Fruit fly (Drosophila melanogaster) whole organism, pupa: ENCODE measurements around the gene CG13917.

Experiments used
- CG10348 ChIP-seq: fragments of 200-800 bp; sonication (Bioruptor generic); IDR thresholded peaks from 2 replicates; pipeline ENCODE4 v1.3.6; 2022; ENCODE audit warnings: missing biosample characterization, missing genetic modification characterization
- CG12605 ChIP-seq: fragments of 200-800 bp; sonication (Bioruptor generic); IDR thresholded peaks from 2 replicates; pipeline ENCODE4 v1.3.6; 2022; ENCODE audit warnings: missing biosample characterization, missing genetic modification characterization
- CG14655 ChIP-seq: fragments of 200-800 bp; sonication (Bioruptor generic); optimal IDR thresholded peaks from 3 replicates; lab custom pipeline; 2017; ENCODE audit warnings: mild to moderate bottlenecking, missing biosample characterization, missing genetic modification reagents, missing genetic modification characterization
- CG32121 ChIP-seq: fragments of 200-800 bp; sonication (Bioruptor generic); IDR thresholded peaks from 2 replicates; pipeline ENCODE4 v1.3.6; 2022; ENCODE audit warnings: missing biosample characterization, missing genetic modification characterization
- CG34367 ChIP-seq: fragments of 200-800 bp; sonication (Bioruptor generic); optimal IDR thresholded peaks from 2 replicates; lab custom pipeline; 2018; ENCODE audit warnings: missing biosample characterization, mild to moderate bottlenecking, missing genetic modification characterization
- CG4496 ChIP-seq: fragments of 200-800 bp; sonication (Bioruptor generic); IDR thresholded peaks from 3 replicates; pipeline ENCODE4 v1.3.6; 2022; ENCODE audit warnings: missing biosample characterization, missing genetic modification characterization
- D1 ChIP-seq: fragments of 200-800 bp; sonication (Bioruptor generic); optimal IDR thresholded peaks from 2 replicates; lab custom pipeline; 2018; ENCODE audit warnings: missing biosample characterization, mild to moderate bottlenecking, missing genetic modification characterization, moderate library complexity
- Pif1B ChIP-seq: fragments of 200-800 bp; sonication (Bioruptor generic); optimal IDR thresholded peaks from 3 replicates; lab custom pipeline; 2016; ENCODE audit warnings: missing biosample characterization, missing genetic modification characterization
- Snoo ChIP-seq: fragments of 200-800 bp; sonication (Bioruptor generic); optimal IDR thresholded peaks from 3 replicates; lab custom pipeline; 2017; ENCODE audit warnings: missing biosample characterization, mild to moderate bottlenecking, missing genetic modification characterization, inconsistent platforms

DNA sequence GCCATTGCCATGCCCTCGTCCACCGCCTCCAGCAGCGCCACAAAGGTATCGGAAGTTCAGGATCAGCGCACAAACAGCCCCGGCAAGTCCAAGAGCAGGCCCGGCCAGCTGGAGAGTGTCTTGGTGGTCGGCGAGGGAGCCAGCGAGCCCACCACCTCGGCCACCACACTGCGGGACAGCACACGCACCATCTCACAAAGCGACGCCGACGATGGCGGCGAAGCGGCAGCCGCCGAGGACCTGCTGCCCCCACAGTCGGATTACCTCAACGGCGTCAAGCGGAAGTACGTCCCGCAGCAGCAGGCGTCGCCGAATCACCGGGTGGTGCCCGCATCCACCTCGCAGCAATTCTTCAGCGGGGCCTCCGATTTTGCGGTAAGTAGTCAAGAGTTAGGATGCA lies 25.6 kb upstream of the CG13917 start:
- TF ChIP-seq CG14655 (GFP tag; lab: Kevin White, UChicago), result no peak
- TF ChIP-seq CG32121 (GFP tag; lab: Robert Waterston, UW), result no peak
- no peak for TF ChIP-seq CG10348 (GFP tag; lab: Robert Waterston, UW)
- no peak for TF ChIP-seq CG34367 (tag; lab: Kevin White, UChicago)
- no peak for TF ChIP-seq CG12605 (GFP tag; lab: Robert Waterston, UW)
- TF ChIP-seq Pif1B (GFP tag; lab: Kevin White, UChicago), result no peak
- no peak for TF ChIP-seq D1
- no peak for TF ChIP-seq Snoo
- no peak for TF ChIP-seq CG4496 (GFP tag; lab: Robert Waterston, UW)
